Worm (Caenorhabditis elegans): ENCODE measurements around the gene T24A6.17.

T24A6.17 gene

ce11 chrV:3548798-3549197 lies 15.4 kb downstream of the T24A6.17 start, which contains the start of gene srw-130:
Gene srw-130 (minus strand): TSS chrV:3548898.
- no peak for TF ChIP-seq attf-5 (GFP tag; optimal IDR thresholded peaks at IDR 0.05)
- no peak for TF ChIP-seq lag-1 (GFP tag; IDR thresholded peaks at IDR 0.05)
- no peak for TF ChIP-seq ZK185.1 (tag; optimal IDR thresholded peaks at IDR 0.05; ENCODE audit: poor library complexity, severe bottlenecking)
- TF ChIP-seq K11D2.4 (GFP tag; IDR thresholded peaks at IDR 0.05) = no peak
- no peak for TF ChIP-seq xnd-1 (tag; optimal IDR thresholded peaks at IDR 0.05)
- TF ChIP-seq lir-1 (GFP tag; conservative IDR thresholded peaks at IDR 0.05) = no peak
- TF ChIP-seq sea-2 (GFP tag; IDR thresholded peaks at IDR 0.05) = no peak
- no peak for TF ChIP-seq F23B12.7 (tag; optimal IDR thresholded peaks at IDR 0.05; ENCODE audit: insufficient read depth)
- no peak for TF ChIP-seq sdz-38 (tag; optimal IDR thresholded peaks at IDR 0.05)
- no peak for TF ChIP-seq dpff-1 (tag; optimal IDR thresholded peaks at IDR 0.05)
- TF ChIP-seq lin-54 (GFP tag; optimal IDR thresholded peaks at IDR 0.05) = no peak
- TF ChIP-seq nhr-120 (GFP tag; IDR thresholded peaks at IDR 0.05) = no peak
- no peak for TF ChIP-seq Y53F4B.3 (GFP tag; IDR thresholded peaks at IDR 0.05)
- no peak for TF ChIP-seq chd-7 (tag; optimal IDR thresholded peaks at IDR 0.05)

ce11 chrV:3546517-3546916 lies 17.7 kb downstream of the T24A6.17 start, which contains the start of gene srbc-68:
Gene srbc-68 (minus strand): TSS chrV:3546617.
- TF ChIP-seq snpc-1.1 (tag; optimal IDR thresholded peaks at IDR 0.05; ENCODE audit: insufficient read depth) (no peak), ccch-3 (GFP tag; optimal IDR thresholded peaks at IDR 0.05) (no peak), ztf-3 (GFP tag; optimal IDR thresholded peaks at IDR 0.05) (no peak), chd-7 (tag; optimal IDR thresholded peaks at IDR 0.05) (no peak), madf-8 (GFP tag; conservative IDR thresholded peaks at IDR 0.05) (no peak), snpc-4 (GFP tag; optimal IDR thresholded peaks at IDR 0.05) (no peak), snpc-4 (tag; optimal IDR thresholded peaks at IDR 0.05) (no peak), let-526 (GFP tag; IDR thresholded peaks at IDR 0.05) (no peak), lin-26 (GFP tag; IDR thresholded peaks at IDR 0.05) (no peak)

ce11 chrV:3543344-3543743 lies 20.9 kb downstream of the T24A6.17 start, which contains the start of gene nhr-222:
Gene nhr-222 (minus strand): TSS chrV:3543444.
- TF ChIP-seq efl-1 (GFP tag; optimal IDR thresholded peaks at IDR 0.05) (no peak), T26A5.8 (tag; optimal IDR thresholded peaks at IDR 0.05) (no peak), F52B5.7 (tag; optimal IDR thresholded peaks at IDR 0.05) (no peak), snpc-1.3 (tag; optimal IDR thresholded peaks at IDR 0.05; ENCODE audit: insufficient read depth) (no peak), attf-6 (GFP tag; IDR thresholded peaks at IDR 0.05) (no peak), K11D2.4 (GFP tag; IDR thresholded peaks at IDR 0.05) (no peak), B0019.2 (GFP tag; conservative IDR thresholded peaks at IDR 0.05) (no peak), hrde-1 (tag; optimal IDR thresholded peaks at IDR 0.05; ENCODE audit: borderline replicate concordance) (no peak), dpff-1 (tag; optimal IDR thresholded peaks at IDR 0.05) (no peak), lsl-1 (GFP tag; optimal IDR thresholded peaks at IDR 0.05) (no peak)

- no peak for TF ChIP-seq nfya-2 (GFP tag; IDR thresholded peaks at IDR 0.05)
- no peak for TF ChIP-seq let-526 (GFP tag; IDR thresholded peaks at IDR 0.05)
- no peak for TF ChIP-seq xnd-1 (tag; optimal IDR thresholded peaks at IDR 0.05)
- no peak for TF ChIP-seq K12H6.12 (tag; optimal IDR thresholded peaks at IDR 0.05)
Measured at ce11 chrV:3541117-3541516, 23.1 kb downstream of the T24A6.17 start, which contains the start of gene srbc-67. Gene srbc-67 (minus strand): TSS chrV:3541217.

- TF ChIP-seq K11D2.4 (GFP tag; IDR thresholded peaks at IDR 0.05) (no peak), F10E7.11 (tag; optimal IDR thresholded peaks at IDR 0.05) (no peak), repo-1 (tag; optimal IDR thresholded peaks at IDR 0.05) (no peak), lin-40 (tag; optimal IDR thresholded peaks at IDR 0.05) (no peak), F39B2.1 (GFP tag; IDR thresholded peaks at IDR 0.05) (no peak), nhr-80 (tag; optimal IDR thresholded peaks at IDR 0.05) (no peak), die-1 (tag; optimal IDR thresholded peaks at IDR 0.05) (no peak), Y67H2A.10 (GFP tag; conservative IDR thresholded peaks at IDR 0.05) (no peak), zfh-2 (GFP tag; conservative IDR thresholded peaks at IDR 0.05) (no peak), madf-3 (GFP tag; IDR thresholded peaks at IDR 0.05) (no peak)
Measured at ce11 chrV:3538307-3538706, 25.9 kb downstream of the T24A6.17 start, which contains the start of gene nhr-93. Gene nhr-93 (minus strand): TSS chrV:3538407.
